Worm (Caenorhabditis elegans): ENCODE measurements around the gene snr-1.

ce11 chrIV:17118987-17119732 lies 31.3 kb downstream of the snr-1 start, which contains the start of gene itsn-1:
- TF ChIP-seq efl-1 (GFP tag; optimal IDR thresholded peaks at IDR 0.05), result no peak
- no peak for TF ChIP-seq hlh-26 (GFP tag; conservative IDR thresholded peaks at IDR 0.05)
- TF ChIP-seq lin-35 (GFP tag; optimal IDR thresholded peaks at IDR 0.05), result no peak
- no peak for TF ChIP-seq hmg-20 (GFP tag; IDR thresholded peaks at IDR 0.05)
- no peak for TF ChIP-seq F10E7.11 (tag; optimal IDR thresholded peaks at IDR 0.05)
- TF ChIP-seq T07F8.4 (tag; optimal IDR thresholded peaks at IDR 0.05), result no peak
- TF ChIP-seq F49E8.2 (tag; optimal IDR thresholded peaks at IDR 0.05; ENCODE audit: insufficient read depth), result peak; percentile 7
- TF ChIP-seq C17E4.6 (GFP tag; IDR thresholded peaks at IDR 0.05), result peak; percentile 6; the same call in 1 of the 2 replicates
- TF ChIP-seq sea-2 (GFP tag; IDR thresholded peaks at IDR 0.05), result no peak
- TF ChIP-seq pha-4 (tag; optimal IDR thresholded peaks at IDR 0.05), result no peak

Measured in whole organism, young adult.